Worm (Caenorhabditis elegans): ENCODE results near the gene F15B9.10.

DNA sequence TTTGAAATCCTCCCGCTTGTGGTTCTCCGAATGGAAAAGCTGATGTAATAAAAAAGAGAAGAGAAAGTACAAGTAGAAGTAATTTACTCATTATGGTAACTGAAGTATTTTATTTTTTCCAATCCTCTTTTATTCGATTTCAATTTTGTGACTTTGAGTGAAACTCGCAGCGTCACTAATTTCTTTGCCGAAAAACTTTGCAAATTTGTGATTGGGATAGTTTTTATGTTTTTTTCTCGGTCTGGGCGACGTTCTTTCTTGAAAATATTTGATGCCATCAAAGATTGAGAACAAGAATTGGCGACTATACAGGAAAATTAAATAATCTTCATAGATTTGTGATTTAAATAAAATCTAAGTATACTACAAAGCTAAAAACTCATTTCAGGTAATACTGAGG lies 9.2 kb downstream of the F15B9.10 start, which contains the start of gene far-4:
- TF ChIP-seq nhr-237 (tag; optimal IDR thresholded peaks at IDR 0.05): no peak
- no peak for TF ChIP-seq lin-13 (GFP tag; optimal IDR thresholded peaks at IDR 0.05)
- no peak for TF ChIP-seq C34B4.2 (tag; optimal IDR thresholded peaks at IDR 0.05)
- TF ChIP-seq nhr-76 (tag; optimal IDR thresholded peaks at IDR 0.05): no peak
- no peak for TF ChIP-seq zip-4 (GFP tag; optimal IDR thresholded peaks at IDR 0.05)
- TF ChIP-seq lir-3 (tag; optimal IDR thresholded peaks at IDR 0.05; ENCODE audit: poor library complexity): no peak
- no peak for TF ChIP-seq snpc-4 (tag; optimal IDR thresholded peaks at IDR 0.05)
- TF ChIP-seq alr-1 (tag; optimal IDR thresholded peaks at IDR 0.05; ENCODE audit: borderline replicate concordance): no peak
- TF ChIP-seq ztf-11 (tag; optimal IDR thresholded peaks at IDR 0.05): no peak
- TF ChIP-seq elt-2 (tag; optimal IDR thresholded peaks at IDR 0.05): no peak
- TF ChIP-seq nhr-77 (tag; optimal IDR thresholded peaks at IDR 0.05): no peak
